Worm (Caenorhabditis elegans): ENCODE results near the gene pas-1.

- TF ChIP-seq pha-4 (tag; optimal IDR thresholded peaks at IDR 0.05) (no peak), ztf-11 (tag; optimal IDR thresholded peaks at IDR 0.05) (no peak), nhr-76 (tag; optimal IDR thresholded peaks at IDR 0.05) (no peak), elt-3 (tag; optimal IDR thresholded peaks at IDR 0.05) (no peak), fos-1 (tag; optimal IDR thresholded peaks at IDR 0.05) (no peak)
Observed at ce11 chrV:14378986-14379385, 43.4 kb downstream of the pas-1 start, which contains the start of gene npr-43.

Measured in whole organism, L3 larva.